Fruit fly (Drosophila melanogaster): ENCODE data around the gene MTA1-like.

The MTA1-like gene

DNA sequence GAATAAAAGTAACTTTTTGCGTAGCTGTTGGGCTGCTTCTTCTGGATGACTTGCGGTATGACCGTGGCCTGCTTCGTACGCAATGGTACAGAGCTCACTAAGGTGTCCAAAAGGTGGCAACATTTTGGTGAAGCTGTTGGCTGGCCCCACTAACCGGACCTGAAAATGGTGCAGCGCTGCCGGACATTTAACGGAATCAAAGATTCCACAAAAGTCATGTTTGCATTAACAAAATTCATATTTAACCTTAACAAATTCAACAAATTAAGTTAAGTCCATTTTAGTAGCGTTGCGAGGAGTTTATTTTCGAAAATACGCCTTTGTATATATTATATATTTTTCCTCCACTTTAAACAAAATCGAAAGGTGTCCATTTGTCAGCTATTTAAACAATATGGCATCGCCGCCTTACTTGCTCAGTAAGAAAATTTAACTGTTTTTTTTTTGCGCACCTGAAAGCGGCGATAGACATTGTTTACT, 47.5 kb downstream of the MTA1-like start, which contains the start of the genes kra and SecS (continued):
- TF ChIP-seq gro (GFP tag; optimal IDR thresholded peaks at IDR 0.05) (no peak), CG13424 (tag; optimal IDR thresholded peaks at IDR 0.05) (peak; percentile 77), CG43689 (GFP tag; IDR thresholded peaks at IDR 0.05) (no peak), CG17385 (GFP tag; optimal IDR thresholded peaks at IDR 0.05) (peak; percentile 48), CG2199 (GFP tag; IDR thresholded peaks at IDR 0.05) (no peak), Med (GFP tag) (peak; percentile 89), Poxn (GFP tag; IDR thresholded peaks at IDR 0.05) (no peak), stwl (tag; optimal IDR thresholded peaks at IDR 0.05) (peak; percentile 86), dpn (GFP tag; optimal IDR thresholded peaks at IDR 0.05) (peak; percentile 67 to 68), CG8359 (GFP tag; optimal IDR thresholded peaks at IDR 0.05; ENCODE audit: borderline replicate concordance) (no peak), NfI (GFP tag; optimal IDR thresholded peaks at IDR 0.05) (peak; percentile 55), repo (GFP tag; optimal IDR thresholded peaks at IDR 0.05) (no peak), CG4617 (GFP tag; optimal IDR thresholded peaks at IDR 0.05; ENCODE audit: borderline replicate concordance) (peak; percentile 86), nom (GFP tag; optimal IDR thresholded peaks at IDR 0.05) (peak; percentile 1), tin (GFP tag; optimal IDR thresholded peaks at IDR 0.05) (peak; percentile 65), CG8281 (tag; optimal IDR thresholded peaks at IDR 0.05) (no peak), CG11456 (GFP tag; IDR thresholded peaks at IDR 0.05) (no peak), CG18011 (GFP tag; optimal IDR thresholded peaks at IDR 0.05) (peak; percentile 56), CG10147 (GFP tag; optimal IDR thresholded peaks at IDR 0.05) (peak; percentile 54), slp2 (GFP tag; optimal IDR thresholded peaks at IDR 0.05) (peak; percentile 36), HLHmδ (GFP tag; optimal IDR thresholded peaks at IDR 0.05) (peak; percentile 80), onecut (GFP tag; IDR thresholded peaks at IDR 0.05) (no peak), trh (GFP tag; optimal IDR thresholded peaks at IDR 0.05) (peak; percentile 35), Hr39 (optimal IDR thresholded peaks at IDR 0.05) (no peak), CG14667 (GFP tag; IDR thresholded peaks at IDR 0.05) (no peak), inv (GFP tag; IDR thresholded peaks at IDR 0.05; ENCODE audit: partially characterized antibody) (no peak), shn (GFP tag; optimal IDR thresholded peaks at IDR 0.05) (peak; percentile 49), CG10979 (tag; optimal IDR thresholded peaks at IDR 0.05) (peak; percentile 46), CG12744 (GFP tag; optimal IDR thresholded peaks at IDR 0.05) (peak; percentile 21), Fer1 (GFP tag; optimal IDR thresholded peaks at IDR 0.05) (peak; percentile 68), Trl (optimal IDR thresholded peaks at IDR 0.05) (no peak), Trl (GFP tag; optimal IDR thresholded peaks at IDR 0.05) (peak; percentile 52), CG33557 (GFP tag; optimal IDR thresholded peaks at IDR 0.05) (peak; percentile 42), Mad (GFP tag; optimal IDR thresholded peaks at IDR 0.05) (peak; percentile 71), CG6791 (GFP tag; IDR thresholded peaks at IDR 0.05; ENCODE audit: partially characterized antibody) (no peak), CG9817 (tag; optimal IDR thresholded peaks at IDR 0.05) (peak; percentile 75), tgo (GFP tag; IDR thresholded peaks at IDR 0.05) (no peak), org-1 (GFP tag; optimal IDR thresholded peaks at IDR 0.05) (no peak), cato (GFP tag; optimal IDR thresholded peaks at IDR 0.05; ENCODE audit: borderline replicate concordance) (peak; percentile 5), bigmax (GFP tag; optimal IDR thresholded peaks at IDR 0.05) (peak; percentile 53), caup (GFP tag; optimal IDR thresholded peaks at IDR 0.05; ENCODE audit: severe bottlenecking) (peak; percentile 54), sens (GFP tag) (peak; percentile 92), Hsf (GFP tag; optimal IDR thresholded peaks at IDR 0.05) (peak; percentile 52), az2 (GFP tag; optimal IDR thresholded peaks at IDR 0.05) (peak; percentile 66), rib (GFP tag; IDR thresholded peaks at IDR 0.05) (no peak), Dref (GFP tag; IDR thresholded peaks at IDR 0.05) (no peak), klu (GFP tag; IDR thresholded peaks at IDR 0.05) (no peak), CG16815 (GFP tag; optimal IDR thresholded peaks at IDR 0.05) (peak; percentile 23), CG32772 (GFP tag; IDR thresholded peaks at IDR 0.05) (no peak), nerfin-2 (GFP tag; IDR thresholded peaks at IDR 0.05; ENCODE audit: partially characterized antibody) (no peak), Ada2b (GFP tag; IDR thresholded peaks at IDR 0.05) (no peak)
